Fruit fly (Drosophila melanogaster): Measurements from ENCODE around the gene CG18558.

The CG18558 gene

dm6 chr2L:2830341-2830800, 13.9 kb downstream of the CG18558 start (continued):
- peak; percentile 86 for TF ChIP-seq CG15696 (tag; optimal IDR thresholded peaks at IDR 0.05)
- TF ChIP-seq Scr (GFP tag; IDR thresholded peaks at IDR 0.05; ENCODE audit: partially characterized antibody) = no peak
- peak; percentile 59 for TF ChIP-seq ac (GFP tag; optimal IDR thresholded peaks at IDR 0.05)
- TF ChIP-seq zen2 (GFP tag; IDR thresholded peaks at IDR 0.05; ENCODE audit: partially characterized antibody) = no peak
- peak; percentile 86 for TF ChIP-seq Usf (GFP tag; optimal IDR thresholded peaks at IDR 0.05)
- TF ChIP-seq CG1792 (GFP tag; optimal IDR thresholded peaks at IDR 0.05) = no peak
- TF ChIP-seq CG9727 (GFP tag; optimal IDR thresholded peaks at IDR 0.05) = peak; percentile 97
- TF ChIP-seq crol (GFP tag; IDR thresholded peaks at IDR 0.05) = 0 out of 2 replicates have a peak, but pooled peaks have one; percentile 1
- TF ChIP-seq CG10565 (GFP tag; optimal IDR thresholded peaks at IDR 0.05) = peak; percentile 39
- peak; percentile 77 for TF ChIP-seq cwo (GFP tag; optimal IDR thresholded peaks at IDR 0.05)
- peak; percentile 74; the same call in 1 of the 3 replicates for TF ChIP-seq otp (GFP tag; IDR thresholded peaks at IDR 0.05)
- peak; percentile 96 for TF ChIP-seq CG10979 (tag; optimal IDR thresholded peaks at IDR 0.05)
- peak; percentile 77 for TF ChIP-seq salm (tag; optimal IDR thresholded peaks at IDR 0.05)
- TF ChIP-seq mld (GFP tag; IDR thresholded peaks at IDR 0.05; ENCODE audit: partially characterized antibody) = no peak
- TF ChIP-seq ab (GFP tag; optimal IDR thresholded peaks at IDR 0.05) = peak; percentile 36
- TF ChIP-seq CG9797 (GFP tag; optimal IDR thresholded peaks at IDR 0.05) = peak; percentile 32
- TF ChIP-seq dm (GFP tag; optimal IDR thresholded peaks at IDR 0.05) = no peak
- TF ChIP-seq Meics (GFP tag; optimal IDR thresholded peaks at IDR 0.05) = peak; percentile 92
- peak; percentile 88 for TF ChIP-seq caup (GFP tag; optimal IDR thresholded peaks at IDR 0.05; ENCODE audit: severe bottlenecking)
- TF ChIP-seq CG9876 (GFP tag; optimal IDR thresholded peaks at IDR 0.05) = no peak
- TF ChIP-seq CG11093 (GFP tag; IDR thresholded peaks at IDR 0.05) = peak; percentile 74; the same call in 2 of the 3 replicates
- TF ChIP-seq tio (GFP tag; optimal IDR thresholded peaks at IDR 0.05) = peak; percentile 93
- no peak for TF ChIP-seq MTF-1 (GFP tag; optimal IDR thresholded peaks at IDR 0.05; ENCODE audit: borderline replicate concordance)
- TF ChIP-seq ham (GFP tag; IDR thresholded peaks at IDR 0.05) = no peak
- peak; percentile 60 for TF ChIP-seq pum (GFP tag; optimal IDR thresholded peaks at IDR 0.05)
- TF ChIP-seq CG17385 (GFP tag; optimal IDR thresholded peaks at IDR 0.05) = peak; percentile 88
- TF ChIP-seq gsb (GFP tag; IDR thresholded peaks at IDR 0.05) = peak; percentile 35; the same call in 1 of the 2 replicates
- peak; percentile 42; the same call in 1 of the 2 replicates for TF ChIP-seq Taf1 (GFP tag; IDR thresholded peaks at IDR 0.05)
- peak; percentile 61 for TF ChIP-seq CrebB (tag; optimal IDR thresholded peaks at IDR 0.05)
- no peak for TF ChIP-seq GATAe (GFP tag; conservative IDR thresholded peaks at IDR 0.05)
- peak; percentile 91 for TF ChIP-seq CG4424 (GFP tag; optimal IDR thresholded peaks at IDR 0.05)
- peak; percentile 67 for TF ChIP-seq Med (GFP tag)
- TF ChIP-seq vfl (GFP tag; optimal IDR thresholded peaks at IDR 0.05) = peak; percentile 59
- no peak for TF ChIP-seq fru (optimal IDR thresholded peaks at IDR 0.05)
- no peak for TF ChIP-seq HLH4C (GFP tag; IDR thresholded peaks at IDR 0.05; ENCODE audit: partially characterized antibody)
- no peak for TF ChIP-seq gro (GFP tag; optimal IDR thresholded peaks at IDR 0.05)
- no peak for TF ChIP-seq cg (GFP tag; optimal IDR thresholded peaks at IDR 0.05)
- no peak for TF ChIP-seq CG42726 (GFP tag; IDR thresholded peaks at IDR 0.05; ENCODE audit: partially characterized antibody)
- peak; percentile 74 for TF ChIP-seq Hmx (GFP tag; optimal IDR thresholded peaks at IDR 0.05)
- TF ChIP-seq NfI (GFP tag; optimal IDR thresholded peaks at IDR 0.05) = peak; percentile 82
- peak; percentile 46; the same call in 1 of the 2 replicates for TF ChIP-seq chm (GFP tag; IDR thresholded peaks at IDR 0.05)
- TF ChIP-seq CG8765 (GFP tag; IDR thresholded peaks at IDR 0.05) = 0 out of 2 replicates have a peak, but pooled peaks have one; percentile 10
- no peak for TF ChIP-seq Bgb (GFP tag; IDR thresholded peaks at IDR 0.05; ENCODE audit: partially characterized antibody)
- TF ChIP-seq CG3065 (GFP tag; optimal IDR thresholded peaks at IDR 0.05) = peak; percentile 17
- peak; percentile 81 for TF ChIP-seq CG7357 (GFP tag; IDR thresholded peaks at IDR 0.05)
- TF ChIP-seq zf30C (GFP tag; optimal IDR thresholded peaks at IDR 0.05) = peak; percentile 80
- TF ChIP-seq CG31224 (GFP tag; IDR thresholded peaks at IDR 0.05) = peak; percentile 61
- TF ChIP-seq ranshi (GFP tag; IDR thresholded peaks at IDR 0.05) = peak; percentile 42; the same call in 1 of the 2 replicates
- TF ChIP-seq ara (GFP tag; IDR thresholded peaks at IDR 0.05) = peak; percentile 70
- TF ChIP-seq pho (GFP tag; optimal IDR thresholded peaks at IDR 0.05) = peak; percentile 58
